Fruit fly (Drosophila melanogaster): ENCODE data around the gene CG46310.

DNA sequence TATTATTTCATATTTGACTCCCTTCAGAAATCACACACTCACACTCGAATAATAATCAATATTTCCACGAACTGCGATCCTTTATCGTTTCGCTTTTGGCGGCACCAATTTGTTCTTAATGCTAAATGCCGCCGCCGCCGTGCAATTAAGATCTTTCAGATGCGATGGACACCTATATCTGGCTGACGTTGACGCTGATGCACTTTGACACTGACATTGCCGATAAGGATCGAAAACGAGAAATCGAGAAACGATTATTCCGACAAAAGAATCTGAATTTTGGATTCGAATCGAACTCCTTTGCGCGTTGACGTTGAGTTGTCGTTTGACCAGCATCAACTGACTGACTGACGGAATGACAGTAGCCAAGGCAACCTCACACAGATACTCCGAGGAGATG lies 19.3 kb downstream of the CG46310 start:
- no peak for TF ChIP-seq insv (optimal IDR thresholded peaks at IDR 0.05)
- no peak for TF ChIP-seq psq (optimal IDR thresholded peaks at IDR 0.05)
- TF ChIP-seq Sin3A (optimal IDR thresholded peaks at IDR 0.05) = no peak
- TF ChIP-seq h (optimal IDR thresholded peaks at IDR 0.05) = no peak
- TF ChIP-seq ttk (optimal IDR thresholded peaks at IDR 0.05) = no peak

Data from Kc167 (cell line).